Worm (Caenorhabditis elegans) whole organism, L2 larva: ENCODE measurements around the gene B0250.18.

Source experiments
- C34F6.9 ChIP-seq: fragments of 150-350 bp; optimal IDR thresholded peaks from 2 replicates; lab custom pipeline; 2014; ENCODE audit warnings: missing biosample characterization, missing genetic modification characterization
- alr-1 ChIP-seq: fragments of 150-350 bp; optimal IDR thresholded peaks from 2 replicates; lab custom pipeline; 2014; ENCODE audit warnings: missing biosample characterization, missing genetic modification characterization
- elt-1 ChIP-seq: fragments of 150-350 bp; optimal IDR thresholded peaks from 2 replicates; lab custom pipeline; 2014; ENCODE audit warnings: missing biosample characterization, missing genetic modification characterization
- lin-39 ChIP-seq: fragments of 150-350 bp; optimal IDR thresholded peaks from 2 replicates; lab custom pipeline; 2014; ENCODE audit warnings: missing biosample characterization, missing genetic modification reagents, missing genetic modification characterization
- lsy-2 ChIP-seq, 2 experiments: fragments of 150-350 bp in 1 of 2; sonication (generic microtip) in 1 of 2; optimal IDR thresholded peaks; 2 replicates each; lab custom pipeline; 2014 to 2017; ENCODE audit warnings: missing biosample characterization in 2 of 2, missing genetic modification characterization in 2 of 2
- mab-5 ChIP-seq: fragments of 150-350 bp; optimal IDR thresholded peaks from 2 replicates; lab custom pipeline; 2014; ENCODE audit warnings: missing biosample characterization, missing genetic modification characterization
- nhr-11 ChIP-seq: fragments of 150-350 bp; optimal IDR thresholded peaks from 2 replicates; lab custom pipeline; 2014; ENCODE audit warnings: missing biosample characterization, missing genetic modification characterization
- nhr-23 ChIP-seq: fragments of 150-350 bp; optimal IDR thresholded peaks from 2 replicates; lab custom pipeline; 2014; ENCODE audit warnings: missing biosample characterization, missing genetic modification reagents, missing genetic modification characterization
- nhr-237 ChIP-seq: fragments of 150-350 bp; optimal IDR thresholded peaks from 2 replicates; lab custom pipeline; 2014; ENCODE audit warnings: missing biosample characterization, missing genetic modification characterization
- nhr-25 ChIP-seq: fragments of 150-350 bp; sonication (generic microtip); optimal IDR thresholded peaks from 3 replicates; lab custom pipeline; 2014; ENCODE audit warnings: missing biosample characterization, missing genetic modification characterization
- sma-3 ChIP-seq: sonication (generic microtip); optimal IDR thresholded peaks from 2 replicates; lab custom pipeline; 2016; ENCODE audit warnings: missing genetic modification reagents, missing genetic modification characterization, missing compliant biosample characterization
- snpc-4 ChIP-seq: fragments of 150-350 bp; optimal IDR thresholded peaks from 2 replicates; lab custom pipeline; 2014; ENCODE audit warnings: missing biosample characterization, missing genetic modification characterization
- unc-62 ChIP-seq: fragments of 150-350 bp; optimal IDR thresholded peaks from 2 replicates; lab custom pipeline; 2014; ENCODE audit warnings: missing biosample characterization, missing genetic modification reagents, missing genetic modification characterization
- ztf-11 ChIP-seq: sonication (generic microtip); optimal IDR thresholded peaks from 2 replicates; lab custom pipeline; 2017; ENCODE audit warnings: missing biosample characterization, missing genetic modification characterization

DNA sequence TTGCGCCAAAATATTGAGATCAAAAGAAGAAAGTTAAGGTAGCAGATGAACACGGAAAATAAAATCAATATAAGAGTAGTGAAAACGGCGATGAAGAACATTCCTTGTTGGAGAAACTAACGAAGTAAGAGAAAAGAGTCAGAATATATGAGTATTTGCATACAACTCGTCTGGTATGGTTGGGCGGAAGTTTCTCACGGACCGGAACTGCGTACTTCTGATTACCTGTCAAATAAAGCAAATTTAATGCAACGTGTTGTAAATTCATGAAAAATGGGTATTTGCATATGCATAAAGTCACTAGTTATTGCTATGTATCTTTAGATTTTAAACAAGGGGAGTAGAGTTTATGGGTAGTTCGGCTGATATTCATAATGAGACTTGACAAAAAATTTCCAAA lies 28.4 kb upstream of the B0250.18 start, which contains the start of gene srbc-78:
- TF ChIP-seq nhr-11 (tag; lab: Kevin White, UChicago) (no peak), ztf-11 (tag; lab: Kevin White, UChicago) (no peak), sma-3 (GFP tag; lab: Kevin White, UChicago) (no peak), elt-1 (tag; lab: Kevin White, UChicago) (no peak), C34F6.9 (no peak), snpc-4 (tag; lab: Kevin White, UChicago) (no peak), alr-1 (tag; lab: Kevin White, UChicago) (no peak), nhr-237 (tag; lab: Kevin White, UChicago) (no peak), unc-62 (GFP tag; lab: Kevin White, UChicago) (no peak), nhr-23 (tag; lab: Kevin White, UChicago) (no peak), lsy-2 (tag; optimal IDR thresholded peaks at IDR 0.05; lab: Kevin White, UChicago) (no peak), lin-39 (tag; lab: Kevin White, UChicago) (no peak), mab-5 (tag; lab: Kevin White, UChicago) (no peak), nhr-25 (tag; lab: Kevin White, UChicago) (no peak)
